Worm (Caenorhabditis elegans) whole organism, L1 larva: ENCODE results near the gene ttr-24.
A peak's percentile ranks its signal among the peaks of the same experiment; 100 is the strongest.

Source experiments
- C04F5.9 ChIP-seq: sonication (generic microtip); optimal IDR thresholded peaks from 2 replicates; lab custom pipeline; 2016; ENCODE audit warnings: missing genetic modification characterization, missing compliant biosample characterization
- C34B4.2 ChIP-seq: sonication (generic microtip); optimal IDR thresholded peaks from 2 replicates; lab custom pipeline; 2017; ENCODE audit warnings: mild to moderate bottlenecking, missing genetic modification characterization, missing compliant biosample characterization
- Y116A8C.19 ChIP-seq: sonication (generic microtip); optimal IDR thresholded peaks from 2 replicates; lab custom pipeline; 2016; ENCODE audit warnings: missing compliant biosample characterization, missing genetic modification characterization, borderline replicate concordance
- alr-1 ChIP-seq: fragments of 200-800 bp; sonication (Bioruptor generic); optimal IDR thresholded peaks from 2 replicates; lab custom pipeline; 2018; ENCODE audit warnings: borderline replicate concordance, mild to moderate bottlenecking, missing genetic modification characterization, missing compliant biosample characterization
- blmp-1 ChIP-seq: fragments of 150-350 bp; optimal IDR thresholded peaks from 2 replicates; lab custom pipeline; 2014; ENCODE audit warnings: missing biosample characterization, missing genetic modification characterization
- ceh-63 ChIP-seq: fragments of 200-800 bp; sonication (Bioruptor generic); optimal IDR thresholded peaks from 2 replicates; lab custom pipeline; 2018; ENCODE audit warnings: mild to moderate bottlenecking, missing genetic modification characterization, missing compliant biosample characterization
- ceh-82 ChIP-seq, 3 experiments: fragments of 150-350 bp in 1 of 3; sonication (generic microtip) in 2 of 3; optimal IDR thresholded peaks; 2 replicates each; lab custom pipeline; 2014 to 2017; ENCODE audit warnings: missing biosample characterization in 3 of 3, missing genetic modification characterization in 3 of 3
- egl-13 ChIP-seq: sonication (generic microtip); optimal IDR thresholded peaks from 2 replicates; lab custom pipeline; 2016; ENCODE audit warnings: missing genotype, missing genetic modification reagents, missing genetic modification characterization, missing compliant biosample characterization
- egl-27 ChIP-seq, 2 experiments: fragments of 150-350 bp in 1 of 2; sonication (generic microtip); optimal IDR thresholded peaks; 3 replicates each; lab custom pipeline; 2017 to 2018; ENCODE audit warnings: missing biosample characterization in 2 of 2, missing genetic modification characterization in 2 of 2, missing genetic modification reagents in 2 of 2
- elt-3 ChIP-seq, 6 experiments: fragments of 150-350 bp in 1 of 6; sonication (generic microtip); optimal IDR thresholded peaks; 2 replicates each; lab custom pipeline; 2017 to 2018; ENCODE audit warnings: missing biosample characterization in 6 of 6, missing genetic modification characterization in 6 of 6, inconsistent platforms in 1 of 6
- ets-5 ChIP-seq: fragments of 200-800 bp; sonication (Bioruptor generic); IDR thresholded peaks from 2 replicates; pipeline ENCODE4 v1.3.6; 2022; ENCODE audit warnings: missing genetic modification characterization, missing compliant biosample characterization
- fkh-8 ChIP-seq: sonication (generic microtip); optimal IDR thresholded peaks from 2 replicates; lab custom pipeline; 2016; ENCODE audit warnings: mild to moderate bottlenecking, missing genetic modification characterization, missing compliant biosample characterization
- fos-1 ChIP-seq: fragments of 150-350 bp; optimal IDR thresholded peaks from 2 replicates; lab custom pipeline; 2014; ENCODE audit warnings: missing biosample characterization, missing genetic modification characterization
- grh-1 ChIP-seq: fragments of 200-800 bp; sonication (Bioruptor generic); IDR thresholded peaks from 2 replicates; pipeline ENCODE4 v1.3.6; 2022; ENCODE audit warnings: missing genetic modification reagents, missing genetic modification characterization, missing compliant biosample characterization
- hlh-4 ChIP-seq: sonication (generic microtip); optimal IDR thresholded peaks from 2 replicates; lab custom pipeline; 2016; ENCODE audit warnings: mild to moderate bottlenecking, missing genetic modification characterization, missing compliant biosample characterization
- hpl-2 ChIP-seq: fragments of 150-350 bp; optimal IDR thresholded peaks from 2 replicates; lab custom pipeline; 2014; ENCODE audit warnings: missing biosample characterization, missing genetic modification reagents, missing genetic modification characterization
- irx-1 ChIP-seq: sonication (generic microtip); optimal IDR thresholded peaks from 2 replicates; lab custom pipeline; 2016; ENCODE audit warnings: missing genetic modification characterization, missing compliant biosample characterization
- jun-1 ChIP-seq: fragments of 150-350 bp; optimal IDR thresholded peaks from 2 replicates; lab custom pipeline; 2014; ENCODE audit warnings: missing biosample characterization, missing genetic modification reagents, missing genetic modification characterization
- lin-13 ChIP-seq: fragments of 150-350 bp; optimal IDR thresholded peaks from 2 replicates; lab custom pipeline; 2014; ENCODE audit warnings: missing biosample characterization, missing genetic modification reagents, missing genetic modification characterization
- lin-14 ChIP-seq: fragments of 200-800 bp; sonication (Bioruptor generic); optimal IDR thresholded peaks from 2 replicates; lab custom pipeline; 2018; ENCODE audit warnings: mild to moderate bottlenecking, missing genetic modification characterization, moderate library complexity, missing compliant biosample characterization
- lin-15B ChIP-seq: fragments of 150-350 bp; sonication (generic microtip); optimal IDR thresholded peaks from 3 replicates; lab custom pipeline; 2014; ENCODE audit warnings: missing biosample characterization, missing genetic modification characterization
- lin-35 ChIP-seq, 2 experiments: fragments of 150-350 bp; optimal IDR thresholded peaks; 2 replicates each; lab custom pipeline; 2014; ENCODE audit warnings: missing biosample characterization in 2 of 2, missing genetic modification characterization in 2 of 2, missing genetic modification reagents in 2 of 2
- lir-3 ChIP-seq: sonication (generic microtip); optimal IDR thresholded peaks from 2 replicates; lab custom pipeline; 2016; ENCODE audit warnings: mild to moderate bottlenecking, missing genetic modification characterization, moderate library complexity, missing compliant biosample characterization; ENCODE audit not compliant: poor library complexity
- lsy-2 ChIP-seq, 2 experiments: fragments of 150-350 bp; optimal IDR thresholded peaks; 2 replicates each; lab custom pipeline; 2014; ENCODE audit warnings: missing biosample characterization in 2 of 2, missing genetic modification characterization in 2 of 2
- mdl-1 ChIP-seq, 2 experiments: fragments of 150-350 bp; optimal IDR thresholded peaks; 2 replicates each; lab custom pipeline; 2014 to 2017; ENCODE audit warnings: missing biosample characterization in 2 of 2, missing genetic modification characterization in 2 of 2, inconsistent platforms in 1 of 2
- mef-2 ChIP-seq: fragments of 150-350 bp; optimal IDR thresholded peaks from 2 replicates; lab custom pipeline; 2014; ENCODE audit warnings: missing biosample characterization, missing genetic modification characterization
- nhr-11 ChIP-seq: fragments of 150-350 bp; optimal IDR thresholded peaks from 2 replicates; lab custom pipeline; 2014; ENCODE audit warnings: missing biosample characterization, missing genetic modification characterization
- nhr-19 ChIP-seq: fragments of 200-800 bp; sonication (Bioruptor generic); conservative IDR thresholded peaks from 2 replicates; pipeline ENCODE4 v1.3.6; 2022; ENCODE audit warnings: missing genetic modification characterization, missing compliant biosample characterization
- nhr-20 ChIP-seq: sonication (generic microtip); optimal IDR thresholded peaks from 2 replicates; lab custom pipeline; 2016; ENCODE audit warnings: mild to moderate bottlenecking, missing genetic modification characterization, missing compliant biosample characterization
- nhr-28 ChIP-seq: fragments of 150-350 bp; optimal IDR thresholded peaks from 2 replicates; lab custom pipeline; 2014; ENCODE audit warnings: missing biosample characterization, missing genetic modification characterization
- nhr-47 ChIP-seq: sonication (generic microtip); optimal IDR thresholded peaks from 2 replicates; lab custom pipeline; 2016; ENCODE audit warnings: mild to moderate bottlenecking, missing genetic modification characterization, moderate library complexity, missing compliant biosample characterization
- nhr-71 ChIP-seq: sonication (generic microtip); optimal IDR thresholded peaks from 2 replicates; lab custom pipeline; 2016; ENCODE audit warnings: mild to moderate bottlenecking, missing genetic modification characterization, moderate library complexity, missing compliant biosample characterization
- nhr-76 ChIP-seq: sonication (generic microtip); optimal IDR thresholded peaks from 2 replicates; lab custom pipeline; 2017; ENCODE audit warnings: missing biosample characterization, missing genetic modification characterization
- nhr-90 ChIP-seq: sonication (generic microtip); optimal IDR thresholded peaks from 2 replicates; lab custom pipeline; 2016; ENCODE audit warnings: mild to moderate bottlenecking, missing genetic modification characterization, missing compliant biosample characterization; ENCODE audit not compliant: poor library complexity
- pqm-1 ChIP-seq: sonication (generic microtip); optimal IDR thresholded peaks from 3 replicates; lab custom pipeline; 2017; ENCODE audit warnings: missing biosample characterization, missing genetic modification characterization
- rnt-1 ChIP-seq: sonication (generic microtip); optimal IDR thresholded peaks from 2 replicates; lab custom pipeline; 2016; ENCODE audit warnings: mild to moderate bottlenecking, missing genetic modification characterization, moderate library complexity, missing compliant biosample characterization
- skn-1 ChIP-seq: fragments of 150-350 bp; optimal IDR thresholded peaks from 2 replicates; lab custom pipeline; 2014; ENCODE audit warnings: missing biosample characterization, missing genetic modification characterization
- snpc-4 ChIP-seq: fragments of 150-350 bp; optimal IDR thresholded peaks from 2 replicates; lab custom pipeline; 2014; ENCODE audit warnings: missing biosample characterization, missing genetic modification characterization
- sox-4 ChIP-seq: sonication (generic microtip); optimal IDR thresholded peaks from 2 replicates; lab custom pipeline; 2016; ENCODE audit warnings: missing genetic modification characterization, missing compliant biosample characterization
- sptf-1 ChIP-seq: fragments of 150-350 bp; optimal IDR thresholded peaks from 2 replicates; lab custom pipeline; 2014; ENCODE audit warnings: missing biosample characterization, missing genetic modification characterization
- swsn-7 ChIP-seq: sonication (generic microtip); optimal IDR thresholded peaks from 2 replicates; lab custom pipeline; 2016; ENCODE audit warnings: missing genetic modification characterization, missing compliant biosample characterization
- tlp-1 ChIP-seq: fragments of 150-350 bp; optimal IDR thresholded peaks from 2 replicates; lab custom pipeline; 2014; ENCODE audit warnings: missing biosample characterization, missing genetic modification characterization
- unc-130 ChIP-seq: fragments of 150-350 bp; optimal IDR thresholded peaks from 2 replicates; lab custom pipeline; 2017; ENCODE audit warnings: missing biosample characterization, missing genetic modification characterization, inconsistent platforms
- unc-30 ChIP-seq: sonication (generic microtip); optimal IDR thresholded peaks from 2 replicates; lab custom pipeline; 2017; ENCODE audit warnings: missing biosample characterization, missing genetic modification characterization
- unc-62 ChIP-seq: fragments of 150-350 bp; optimal IDR thresholded peaks from 2 replicates; lab custom pipeline; 2014; ENCODE audit warnings: missing biosample characterization, missing genetic modification reagents, missing genetic modification characterization
- unc-98 ChIP-seq: fragments of 200-800 bp; sonication (Bioruptor generic); IDR thresholded peaks from 2 replicates; pipeline ENCODE4 v1.3.6; 2022; ENCODE audit warnings: missing genetic modification characterization, missing compliant biosample characterization
- vab-15 ChIP-seq: sonication (generic microtip); optimal IDR thresholded peaks from 2 replicates; lab custom pipeline; 2017; ENCODE audit warnings: missing genotype, mild to moderate bottlenecking, missing genetic modification characterization, missing compliant biosample characterization
- zag-1 ChIP-seq: fragments of 150-350 bp; optimal IDR thresholded peaks from 2 replicates; lab custom pipeline; 2014; ENCODE audit warnings: missing biosample characterization, missing genetic modification characterization
- zip-4 ChIP-seq: fragments of 200-800 bp; sonication (Bioruptor generic); optimal IDR thresholded peaks from 2 replicates; lab custom pipeline; 2018; ENCODE audit warnings: mild to moderate bottlenecking, missing genetic modification characterization, moderate library complexity, missing compliant biosample characterization
- ztf-11 ChIP-seq, 2 experiments: sonication (generic microtip); optimal IDR thresholded peaks; 2 replicates each; lab custom pipeline; 2016 to 2017; ENCODE audit warnings: missing genetic modification characterization in 2 of 2, missing biosample characterization in 1 of 2, missing compliant biosample characterization in 1 of 2

The ttr-24 gene

ce11 chrV:18556488-18556887, at the start of gene ttr-24, which contains the start of gene ttr-25:
Gene ttr-24 (minus strand): TSS chrV:18556643.
Gene ttr-25 (plus strand): TSS chrV:18556714.
- TF ChIP-seq hpl-2: no peak
- TF ChIP-seq swsn-7: no peak
- TF ChIP-seq ceh-82 (tag; optimal IDR thresholded peaks at IDR 0.05; lab: Kevin White, UChicago): no peak
- no peak for TF ChIP-seq nhr-76 (tag; lab: Kevin White, UChicago)
- no peak for TF ChIP-seq C04F5.9
- no peak for TF ChIP-seq nhr-28
- no peak for TF ChIP-seq jun-1
- no peak for TF ChIP-seq zip-4 (GFP tag; lab: Kevin White, UChicago)
- no peak for TF ChIP-seq mdl-1 (tag; optimal IDR thresholded peaks at IDR 0.05; lab: Kevin White, UChicago)
- TF ChIP-seq sox-4 (tag; lab: Kevin White, UChicago): no peak
- peak; percentile 32 for TF ChIP-seq lin-14 (GFP tag; lab: Kevin White, UChicago)
- no peak for TF ChIP-seq vab-15 (tag; lab: Kevin White, UChicago)
- TF ChIP-seq fos-1: no peak
- TF ChIP-seq nhr-19 (GFP tag; lab: Robert Waterston, UW): peak; percentile 28
- no peak for TF ChIP-seq skn-1 (tag; lab: Kevin White, UChicago)
- TF ChIP-seq nhr-71 (tag; lab: Kevin White, UChicago): peak; percentile 42
- no peak for TF ChIP-seq blmp-1
- TF ChIP-seq elt-3 (tag; optimal IDR thresholded peaks at IDR 0.05; lab: Kevin White, UChicago): no peak
- no peak for TF ChIP-seq fkh-8 (tag; lab: Kevin White, UChicago)
- no peak for TF ChIP-seq ztf-11 (tag; optimal IDR thresholded peaks at IDR 0.05; lab: Kevin White, UChicago)
- no peak for TF ChIP-seq alr-1 (tag; lab: Kevin White, UChicago)
- no peak for TF ChIP-seq ets-5 (GFP tag; lab: Robert Waterston, UW)
- peak; percentile 38 for TF ChIP-seq unc-130
- TF ChIP-seq nhr-20 (tag; lab: Kevin White, UChicago): no peak
- no peak for TF ChIP-seq egl-27 (tag; optimal IDR thresholded peaks at IDR 0.05; lab: Kevin White, UChicago)
- TF ChIP-seq sptf-1 (tag; lab: Kevin White, UChicago): no peak
- no peak for TF ChIP-seq mef-2 (tag; lab: Kevin White, UChicago)
- TF ChIP-seq nhr-47 (tag; lab: Kevin White, UChicago): no peak
- no peak for TF ChIP-seq lir-3 (tag; lab: Kevin White, UChicago)
- peak; percentile 51 for TF ChIP-seq rnt-1 (tag; lab: Kevin White, UChicago)
- no peak for TF ChIP-seq irx-1 (tag; lab: Kevin White, UChicago)
- no peak for TF ChIP-seq ceh-63
- no peak for TF ChIP-seq pqm-1 (tag; lab: Kevin White, UChicago)
- TF ChIP-seq unc-30 (tag; lab: Kevin White, UChicago): no peak
- no peak for TF ChIP-seq unc-62 (GFP tag; lab: Kevin White, UChicago)
- TF ChIP-seq lin-35 (GFP tag; optimal IDR thresholded peaks at IDR 0.05; lab: Kevin White, UChicago): no peak
- TF ChIP-seq nhr-90 (tag; lab: Kevin White, UChicago): no peak
- TF ChIP-seq lin-13 (GFP tag; lab: Kevin White, UChicago): no peak
- no peak for TF ChIP-seq grh-1 (GFP tag; lab: Robert Waterston, UW)
- TF ChIP-seq tlp-1 (tag; lab: Kevin White, UChicago): no peak
- no peak for TF ChIP-seq zag-1 (tag; lab: Kevin White, UChicago)
- no peak for TF ChIP-seq unc-98
- TF ChIP-seq, all 84 proteins: peak for 5

- no peak for TF ChIP-seq sox-4 (tag; lab: Kevin White, UChicago)
- no peak for TF ChIP-seq grh-1 (GFP tag; lab: Robert Waterston, UW)
- no peak for TF ChIP-seq swsn-7
- TF ChIP-seq unc-98: no peak
- TF ChIP-seq nhr-47 (tag; lab: Kevin White, UChicago): no peak
- no peak for TF ChIP-seq nhr-90 (tag; lab: Kevin White, UChicago)
- TF ChIP-seq C34B4.2 (tag; lab: Kevin White, UChicago): no peak
- no peak for TF ChIP-seq Y116A8C.19 (tag; lab: Kevin White, UChicago)
- no peak for TF ChIP-seq lsy-2 (tag; optimal IDR thresholded peaks at IDR 0.05; lab: Kevin White, UChicago)
- no peak for TF ChIP-seq skn-1 (tag; lab: Kevin White, UChicago)
- TF ChIP-seq zip-4 (GFP tag; lab: Kevin White, UChicago): no peak
- TF ChIP-seq nhr-11: no peak
- TF ChIP-seq egl-13: no peak
- TF ChIP-seq lin-35 (GFP tag; optimal IDR thresholded peaks at IDR 0.05; lab: Kevin White, UChicago): no peak
- no peak for TF ChIP-seq zag-1 (tag; lab: Kevin White, UChicago)
- no peak for TF ChIP-seq elt-3 (tag; optimal IDR thresholded peaks at IDR 0.05; lab: Kevin White, UChicago)
- TF ChIP-seq lin-15B: no peak
- no peak for TF ChIP-seq snpc-4
- no peak for TF ChIP-seq hlh-4 (tag; lab: Kevin White, UChicago)
Measured at ce11 chrV:18605510-18605909, 49.1 kb upstream of the ttr-24 start.
